Worm (Caenorhabditis elegans) whole organism, young adult: Measurements from ENCODE around the gene T19B10.2.
A peak's percentile ranks its signal among the peaks of the same experiment; 100 is the strongest.

ENCODE experiments used
- B0019.2 ChIP-seq: fragments of 200-800 bp; sonication (Bioruptor generic); conservative IDR thresholded peaks from 2 replicates; pipeline ENCODE4 v1.3.6; 2022; ENCODE audit warnings: missing genetic modification reagents, missing genetic modification characterization, missing compliant biosample characterization
- B0336.3 ChIP-seq: fragments of 200-800 bp; sonication (Bioruptor generic); IDR thresholded peaks from 2 replicates; pipeline ENCODE4 v1.3.6; 2022; ENCODE audit warnings: missing genetic modification characterization, missing compliant biosample characterization
- D2030.7 ChIP-seq: fragments of 200-800 bp; sonication (Bioruptor generic); IDR thresholded peaks from 2 replicates; pipeline ENCODE4 v1.3.6; 2022; ENCODE audit warnings: missing genetic modification reagents, missing genetic modification characterization, missing compliant biosample characterization
- F22D6.2 ChIP-seq: sonication (generic microtip); optimal IDR thresholded peaks from 2 replicates; lab custom pipeline; 2016; ENCODE audit warnings: mild to moderate bottlenecking, missing genetic modification characterization, missing compliant biosample characterization
- F23B12.7 ChIP-seq: sonication (generic microtip); optimal IDR thresholded peaks from 2 replicates; lab custom pipeline; 2017; ENCODE audit warnings: missing genetic modification characterization, mild to moderate bottlenecking, missing compliant biosample characterization, antibody characterized with exemption, moderate library complexity; ENCODE audit not compliant: insufficient read depth
- F33H1.4 ChIP-seq: fragments of 200-800 bp; sonication (Bioruptor generic); IDR thresholded peaks from 2 replicates; pipeline ENCODE4 v1.3.6; 2022; ENCODE audit warnings: missing genetic modification reagents, missing genetic modification characterization, missing compliant biosample characterization
- F49E8.2 ChIP-seq: sonication (generic microtip); optimal IDR thresholded peaks from 3 replicates; lab custom pipeline; 2017; ENCODE audit warnings: missing genetic modification characterization, mild to moderate bottlenecking, missing compliant biosample characterization, antibody characterized with exemption, moderate library complexity; ENCODE audit not compliant: insufficient read depth
- F55B11.4 ChIP-seq: sonication (generic microtip); optimal IDR thresholded peaks from 2 replicates; lab custom pipeline; 2016; ENCODE audit warnings: missing compliant biosample characterization, missing genetic modification characterization, borderline replicate concordance; ENCODE audit not compliant: insufficient read depth
- K12H6.12 ChIP-seq: fragments of 200-800 bp; sonication (Bioruptor generic); optimal IDR thresholded peaks from 2 replicates; lab custom pipeline; 2018; ENCODE audit warnings: mild to moderate bottlenecking, missing genetic modification characterization, missing compliant biosample characterization
- T07F8.4 ChIP-seq: sonication (generic microtip); optimal IDR thresholded peaks from 2 replicates; lab custom pipeline; 2016; ENCODE audit warnings: mild to moderate bottlenecking, missing genetic modification characterization, moderate library complexity, missing compliant biosample characterization
- ZK185.1 ChIP-seq: sonication (generic microtip); optimal IDR thresholded peaks from 2 replicates; lab custom pipeline; 2016; ENCODE audit warnings: mild to moderate bottlenecking, missing genetic modification characterization, missing compliant biosample characterization; ENCODE audit not compliant: poor library complexity, severe bottlenecking
- akir-1 ChIP-seq: fragments of 200-800 bp; sonication (Bioruptor generic); optimal IDR thresholded peaks from 2 replicates; lab custom pipeline; 2018; ENCODE audit warnings: mild to moderate bottlenecking, missing genetic modification characterization, moderate library complexity, missing compliant biosample characterization
- aptf-2 ChIP-seq: fragments of 200-800 bp; sonication (Bioruptor generic); conservative IDR thresholded peaks from 2 replicates; pipeline ENCODE4 v1.3.6; 2022; ENCODE audit warnings: missing genetic modification reagents, missing genetic modification characterization, missing compliant biosample characterization
- atf-7 ChIP-seq: sonication (generic microtip); optimal IDR thresholded peaks from 2 replicates; lab custom pipeline; 2017; ENCODE audit warnings: mild to moderate bottlenecking, missing genetic modification characterization, missing compliant biosample characterization
- attf-5 ChIP-seq: fragments of 200-800 bp; sonication (Bioruptor generic); optimal IDR thresholded peaks from 2 replicates; lab custom pipeline; 2018; ENCODE audit warnings: mild to moderate bottlenecking, missing genetic modification characterization, missing compliant biosample characterization
- attf-6 ChIP-seq: fragments of 200-800 bp; sonication (Bioruptor generic); IDR thresholded peaks from 2 replicates; pipeline ENCODE4 v1.3.6; 2022; ENCODE audit warnings: missing genetic modification reagents, missing genetic modification characterization, missing compliant biosample characterization
- bed-2 ChIP-seq: fragments of 200-800 bp; sonication (Bioruptor generic); IDR thresholded peaks from 2 replicates; pipeline ENCODE4 v1.3.6; 2022; ENCODE audit warnings: missing genetic modification reagents, missing genetic modification characterization, missing compliant biosample characterization
- ceh-91 ChIP-seq: fragments of 200-800 bp; sonication (Bioruptor generic); IDR thresholded peaks from 2 replicates; pipeline ENCODE4 v1.3.6; 2022; ENCODE audit warnings: missing genetic modification reagents, missing genetic modification characterization, missing compliant biosample characterization
- dox-1 ChIP-seq: fragments of 200-800 bp; sonication (Bioruptor generic); IDR thresholded peaks from 2 replicates; pipeline ENCODE4 v1.3.6; 2022; ENCODE audit warnings: missing genetic modification reagents, missing genetic modification characterization, missing compliant biosample characterization
- egl-44 ChIP-seq: fragments of 200-800 bp; sonication (Bioruptor generic); IDR thresholded peaks from 2 replicates; pipeline ENCODE4 v1.3.6; 2022; ENCODE audit warnings: missing genetic modification reagents, missing genetic modification characterization, missing compliant biosample characterization
- hlh-12 ChIP-seq: sonication (generic microtip); optimal IDR thresholded peaks from 2 replicates; lab custom pipeline; 2016; ENCODE audit warnings: missing genetic modification characterization, missing compliant biosample characterization
- hrde-1 ChIP-seq: sonication (generic microtip); optimal IDR thresholded peaks from 2 replicates; lab custom pipeline; 2016; ENCODE audit warnings: missing genetic modification characterization, mild to moderate bottlenecking, missing compliant biosample characterization, moderate library complexity, missing genotype, missing genetic modification reagents, borderline replicate concordance
- lag-1 ChIP-seq: fragments of 200-800 bp; sonication (Bioruptor generic); IDR thresholded peaks from 2 replicates; pipeline ENCODE4 v1.3.6; 2022; ENCODE audit warnings: missing genetic modification reagents, missing genetic modification characterization, missing compliant biosample characterization
- let-526 ChIP-seq: fragments of 200-800 bp; sonication (Bioruptor generic); IDR thresholded peaks from 2 replicates; pipeline ENCODE4 v1.3.6; 2022; ENCODE audit warnings: missing genetic modification reagents, missing genetic modification characterization, missing compliant biosample characterization
- lin-26 ChIP-seq: fragments of 200-800 bp; sonication (Bioruptor generic); IDR thresholded peaks from 2 replicates; pipeline ENCODE4 v1.3.6; 2022; ENCODE audit warnings: missing genetic modification reagents, missing genetic modification characterization, missing compliant biosample characterization
- madf-10 ChIP-seq: sonication (generic microtip); optimal IDR thresholded peaks from 2 replicates; lab custom pipeline; 2016; ENCODE audit warnings: mild to moderate bottlenecking, missing genetic modification characterization, missing compliant biosample characterization
- mcd-1 ChIP-seq: fragments of 200-800 bp; sonication (Bioruptor generic); IDR thresholded peaks from 2 replicates; pipeline ENCODE4 v1.3.6; 2022; ENCODE audit warnings: missing genetic modification reagents, missing genetic modification characterization, missing compliant biosample characterization
- mes-4 ChIP-seq: sonication (generic microtip); optimal IDR thresholded peaks from 2 replicates; lab custom pipeline; 2016; ENCODE audit warnings: missing genotype, missing genetic modification characterization, missing compliant biosample characterization
- nhr-120 ChIP-seq: fragments of 200-800 bp; sonication (Bioruptor generic); IDR thresholded peaks from 2 replicates; pipeline ENCODE4 v1.3.6; 2022; ENCODE audit warnings: missing genetic modification characterization, missing compliant biosample characterization
- nhr-27 ChIP-seq: fragments of 200-800 bp; sonication (Bioruptor generic); optimal IDR thresholded peaks from 2 replicates; lab custom pipeline; 2018; ENCODE audit warnings: mild to moderate bottlenecking, missing genetic modification characterization, moderate library complexity, missing compliant biosample characterization
- nhr-80 ChIP-seq: sonication (generic microtip); optimal IDR thresholded peaks from 2 replicates; lab custom pipeline; 2016; ENCODE audit warnings: missing genetic modification characterization, missing compliant biosample characterization
- rcor-1 ChIP-seq: fragments of 200-800 bp; sonication (Bioruptor generic); IDR thresholded peaks from 2 replicates; pipeline ENCODE4 v1.3.6; 2022; ENCODE audit warnings: missing genetic modification reagents, missing genetic modification characterization, missing compliant biosample characterization
- rec-8 ChIP-seq, 2 experiments: sonication (generic microtip); optimal IDR thresholded peaks; 2 replicates each; lab custom pipeline; 2016; ENCODE audit warnings: mild to moderate bottlenecking in 2 of 2, missing genetic modification characterization in 2 of 2, missing genetic modification reagents in 2 of 2, missing genotype in 2 of 2, missing biosample characterization in 1 of 2, missing compliant biosample characterization in 1 of 2, moderate library complexity in 1 of 2
- sdz-38 ChIP-seq: sonication (generic microtip); optimal IDR thresholded peaks from 2 replicates; lab custom pipeline; 2016; ENCODE audit warnings: missing genotype, missing genetic modification characterization, missing compliant biosample characterization
- sea-2 ChIP-seq: fragments of 200-800 bp; sonication (Bioruptor generic); IDR thresholded peaks from 2 replicates; pipeline ENCODE4 v1.3.6; 2022; ENCODE audit warnings: missing genetic modification characterization, missing compliant biosample characterization
- snpc-3.4 ChIP-seq: sonication (generic microtip); optimal IDR thresholded peaks from 2 replicates; lab custom pipeline; 2017; ENCODE audit warnings: missing genetic modification characterization, mild to moderate bottlenecking, missing compliant biosample characterization, antibody characterized with exemption, moderate library complexity, missing genotype, missing genetic modification reagents
- unc-62 ChIP-seq: fragments of 150-350 bp; optimal IDR thresholded peaks from 2 replicates; lab custom pipeline; 2014; ENCODE audit warnings: missing biosample characterization, missing genetic modification reagents, missing genetic modification characterization
- ztf-22 ChIP-seq: fragments of 200-800 bp; sonication (Bioruptor generic); optimal IDR thresholded peaks from 2 replicates; lab custom pipeline; 2018; ENCODE audit warnings: mild to moderate bottlenecking, missing genetic modification characterization, moderate library complexity, missing compliant biosample characterization
- ztf-25 ChIP-seq: fragments of 200-800 bp; sonication (Bioruptor generic); IDR thresholded peaks from 2 replicates; pipeline ENCODE4 v1.3.6; 2022; ENCODE audit warnings: missing genetic modification reagents, missing genetic modification characterization, missing compliant biosample characterization

The T19B10.2 gene

ce11 chrV:11176693-11177304 lies 44.3 kb upstream of the T19B10.2 start (continued):
- peak; percentile 94 for TF ChIP-seq snpc-3.4 (tag; lab: Kevin White, UChicago)

ce11 chrV:11177577-11177976 lies 43.5 kb upstream of the T19B10.2 start, which contains the start of gene gpa-1:
gpa-1 (minus strand) TSS chrV:11177677.
- no peak for TF ChIP-seq F33H1.4 (GFP tag; lab: Robert Waterston, UW)
- no peak for TF ChIP-seq mcd-1 (GFP tag; lab: Robert Waterston, UW)
- TF ChIP-seq sea-2 (GFP tag; lab: Robert Waterston, UW), result no peak
- TF ChIP-seq dox-1 (GFP tag; lab: Robert Waterston, UW), result no peak
- TF ChIP-seq ztf-25, result no peak
- no peak for TF ChIP-seq lag-1 (GFP tag; lab: Robert Waterston, UW)
- TF ChIP-seq F22D6.2 (tag; lab: Kevin White, UChicago), result no peak
- no peak for TF ChIP-seq nhr-80 (tag; lab: Kevin White, UChicago)
- TF ChIP-seq egl-44 (GFP tag; lab: Robert Waterston, UW), result no peak
- TF ChIP-seq bed-2 (GFP tag; lab: Robert Waterston, UW), result no peak
- no peak for TF ChIP-seq rcor-1 (GFP tag; lab: Robert Waterston, UW)
- TF ChIP-seq T07F8.4 (tag; lab: Kevin White, UChicago), result no peak
- TF ChIP-seq ceh-91 (GFP tag; lab: Robert Waterston, UW), result no peak
- no peak for TF ChIP-seq let-526 (GFP tag; lab: Robert Waterston, UW)
- no peak for TF ChIP-seq attf-5 (GFP tag; lab: Kevin White, UChicago)
- no peak for TF ChIP-seq rec-8 (tag; optimal IDR thresholded peaks at IDR 0.05; lab: Kevin White, UChicago)
- TF ChIP-seq K12H6.12 (tag; lab: Kevin White, UChicago), result no peak
- TF ChIP-seq aptf-2 (GFP tag; lab: Robert Waterston, UW), result no peak

DNA sequence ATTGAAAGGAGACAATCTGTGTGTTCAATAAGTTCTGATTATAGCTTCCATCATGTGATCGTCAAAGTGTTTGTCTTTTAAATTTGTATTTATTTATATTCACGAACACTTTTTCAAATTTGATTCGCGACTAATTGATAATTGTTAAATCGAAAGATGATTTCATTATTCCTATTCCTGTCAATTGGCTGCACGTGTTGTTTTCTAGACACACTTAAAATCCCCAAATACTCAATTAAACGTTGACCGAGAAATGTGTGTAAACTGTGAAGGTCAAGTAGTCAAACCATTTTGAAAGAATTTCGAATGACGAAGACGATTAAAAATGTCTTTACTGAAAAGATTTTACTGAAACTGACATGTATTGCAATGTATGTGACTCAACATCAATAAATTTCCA lies 40.2 kb upstream of the T19B10.2 start:
- TF ChIP-seq ZK185.1 (tag; lab: Kevin White, UChicago), result no peak
- TF ChIP-seq F49E8.2, result no peak
- TF ChIP-seq B0019.2 (GFP tag; lab: Robert Waterston, UW), result no peak
- no peak for TF ChIP-seq nhr-80 (tag; lab: Kevin White, UChicago)
- no peak for TF ChIP-seq hrde-1
- TF ChIP-seq F22D6.2 (tag; lab: Kevin White, UChicago), result no peak
- TF ChIP-seq akir-1, result no peak
- no peak for TF ChIP-seq B0336.3 (GFP tag; lab: Robert Waterston, UW)
- no peak for TF ChIP-seq ztf-22 (GFP tag; lab: Kevin White, UChicago)
- no peak for TF ChIP-seq madf-10 (tag; lab: Kevin White, UChicago)
- TF ChIP-seq mes-4 (tag; lab: Kevin White, UChicago), result no peak
- no peak for TF ChIP-seq hlh-12
- no peak for TF ChIP-seq attf-6 (GFP tag; lab: Robert Waterston, UW)
- no peak for TF ChIP-seq D2030.7 (GFP tag; lab: Robert Waterston, UW)
- TF ChIP-seq sdz-38 (tag; lab: Kevin White, UChicago), result no peak
- TF ChIP-seq unc-62 (GFP tag; lab: Kevin White, UChicago), result no peak

DNA sequence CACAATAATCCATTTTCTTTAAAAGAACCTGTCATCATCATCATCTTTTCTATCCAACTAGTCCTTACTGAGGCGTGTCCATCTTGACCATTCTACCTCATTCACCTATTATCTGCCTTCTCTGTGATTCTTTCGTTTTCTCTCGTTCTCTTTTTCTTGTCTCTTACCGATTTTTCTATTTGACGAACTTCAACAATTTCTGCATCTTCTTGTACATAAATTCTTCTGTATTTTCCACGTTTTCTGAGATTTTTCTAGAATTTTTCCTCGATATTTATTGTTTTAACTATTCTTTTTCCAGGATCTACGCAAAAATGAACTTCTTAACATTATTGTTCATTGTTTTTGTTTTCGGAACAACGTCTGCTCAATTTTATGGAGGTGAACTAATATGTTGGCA lies 38.2 kb upstream of the T19B10.2 start, which contains the start of gene cnc-10:
Gene cnc-10 (plus strand): TSS at position 301 of the 400 bp plus-strand sequence.
- TF ChIP-seq ztf-22 (GFP tag; lab: Kevin White, UChicago), result no peak
- no peak for TF ChIP-seq nhr-27 (tag; lab: Kevin White, UChicago)
- no peak for TF ChIP-seq F55B11.4 (tag; lab: Kevin White, UChicago)
- no peak for TF ChIP-seq atf-7 (tag; lab: Kevin White, UChicago)
- TF ChIP-seq nhr-120, result no peak
- no peak for TF ChIP-seq F23B12.7
- no peak for TF ChIP-seq lag-1 (GFP tag; lab: Robert Waterston, UW)
- no peak for TF ChIP-seq attf-5 (GFP tag; lab: Kevin White, UChicago)
- TF ChIP-seq sdz-38 (tag; lab: Kevin White, UChicago), result no peak
- TF ChIP-seq lin-26 (GFP tag; lab: Robert Waterston, UW), result no peak
